Fruit fly (Drosophila melanogaster) whole organism, embryonic: ENCODE data around the gene CG15536.

Experiments used
- CG13894 ChIP-seq: fragments of 200-800 bp; sonication (Bioruptor generic); optimal IDR thresholded peaks from 3 replicates; lab custom pipeline; 2018; ENCODE audit warnings: missing biosample characterization, mild to moderate bottlenecking, missing genetic modification characterization, moderate library complexity
- CG3163 ChIP-seq: fragments of 200-800 bp; sonication (Bioruptor generic); optimal IDR thresholded peaks from 3 replicates; lab custom pipeline; 2016; ENCODE audit warnings: missing biosample characterization, missing genetic modification characterization
- CG43689 ChIP-seq: fragments of 200-800 bp; sonication (Bioruptor generic); IDR thresholded peaks from 2 replicates; pipeline ENCODE4 v1.3.6; 2022; ENCODE audit warnings: missing biosample characterization, missing genetic modification characterization
- Deaf1 ChIP-seq: fragments of 200-800 bp; optimal IDR thresholded peaks from 3 replicates; lab custom pipeline; 2019; ENCODE audit warnings: missing biosample characterization, mild to moderate bottlenecking, missing genetic modification characterization, moderate library complexity
- Med ChIP-seq: fragments of 200-800 bp; sonication (Bioruptor generic); peaks from one replicate; lab custom pipeline; 2016; ENCODE audit warnings: missing biosample characterization, missing genetic modification characterization, mild to moderate bottlenecking, inconsistent platforms, moderate library complexity
- dimm ChIP-seq: fragments of 200-800 bp; sonication (Bioruptor generic); IDR thresholded peaks from 2 replicates; pipeline ENCODE4 v1.3.6; 2022; ENCODE audit warnings: missing biosample characterization, missing genetic modification characterization
- inv ChIP-seq: fragments of 200-800 bp; sonication (Bioruptor generic); IDR thresholded peaks from 2 replicates; pipeline ENCODE4 v1.3.6; 2022; ENCODE audit warnings: missing biosample characterization, missing genetic modification characterization; ENCODE audit not compliant: partially characterized antibody
- vvl ChIP-seq: fragments of 200-800 bp; sonication (Bioruptor generic); IDR thresholded peaks from 2 replicates; pipeline ENCODE4 v1.3.6; 2022; ENCODE audit warnings: missing biosample characterization, missing genetic modification characterization

DNA sequence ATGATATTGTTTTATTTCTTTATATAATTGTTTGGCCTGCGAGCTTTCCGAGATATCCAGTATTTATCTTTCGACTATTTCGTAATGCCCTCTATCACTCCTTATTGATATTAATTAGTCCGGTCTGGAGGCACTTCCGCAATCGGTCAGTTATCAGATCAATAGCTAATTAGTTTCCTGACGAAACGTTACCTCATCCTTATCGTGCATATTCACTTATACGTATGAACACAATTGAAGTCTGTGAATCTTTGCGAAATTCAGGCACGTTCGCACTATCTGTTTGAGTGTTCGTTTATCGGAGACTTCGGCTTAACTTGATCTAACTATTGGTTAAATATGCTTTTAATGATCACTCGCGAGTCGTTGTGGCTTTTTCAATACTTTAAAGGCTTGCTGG lies 28.3 kb upstream of the CG15536 start:
- TF ChIP-seq CG43689 (GFP tag; lab: Robert Waterston, UW) (no peak), Med (GFP tag; lab: Kevin White, UChicago) (no peak), dimm (no peak), vvl (GFP tag; lab: Robert Waterston, UW) (no peak), CG3163 (GFP tag; lab: Kevin White, UChicago) (no peak), CG13894 (tag; lab: Kevin White, UChicago) (no peak), inv (no peak), Deaf1 (tag; lab: Kevin White, UChicago) (no peak)
